Fruit fly (Drosophila melanogaster) whole organism, prepupa: ENCODE data around the gene Datp.

Experiments
- CG10631 ChIP-seq: fragments of 200-800 bp; sonication (Bioruptor generic); optimal IDR thresholded peaks from 2 replicates; lab custom pipeline; 2016; ENCODE audit warnings: missing biosample characterization, missing genetic modification characterization
- CG11762 ChIP-seq: fragments of 200-800 bp; sonication (Bioruptor generic); optimal IDR thresholded peaks from 3 replicates; lab custom pipeline; 2016; ENCODE audit warnings: missing biosample characterization, missing genetic modification characterization; ENCODE audit not compliant: insufficient read depth
- CG3032 ChIP-seq: fragments of 200-800 bp; optimal IDR thresholded peaks from 2 replicates; lab custom pipeline; 2019; ENCODE audit warnings: missing biosample characterization, mild to moderate bottlenecking, missing genetic modification characterization, moderate library complexity
- CG32006 ChIP-seq: fragments of 200-800 bp; sonication (Bioruptor generic); optimal IDR thresholded peaks from 3 replicates; lab custom pipeline; 2017; ENCODE audit warnings: missing biosample characterization, mild to moderate bottlenecking, missing genetic modification characterization
- CG3919 ChIP-seq: fragments of 200-800 bp; sonication (Bioruptor generic); optimal IDR thresholded peaks from 3 replicates; lab custom pipeline; 2016; ENCODE audit warnings: missing biosample characterization, missing genetic modification characterization
- CG6808 ChIP-seq: fragments of 200-800 bp; sonication (Bioruptor generic); optimal IDR thresholded peaks from 3 replicates; lab custom pipeline; 2017; ENCODE audit warnings: missing biosample characterization, missing genetic modification characterization, mild to moderate bottlenecking, moderate library complexity, missing genetic modification reagents
- Hr39 ChIP-seq: fragments of 200-800 bp; sonication (Bioruptor generic); optimal IDR thresholded peaks from 2 replicates; lab custom pipeline; 2016; ENCODE audit warnings: missing biosample characterization, missing genetic modification characterization
- achi ChIP-seq: fragments of 200-800 bp; sonication (Bioruptor generic); optimal IDR thresholded peaks from 3 replicates; lab custom pipeline; 2016; ENCODE audit warnings: missing biosample characterization, missing genetic modification characterization
- spab ChIP-seq: fragments of 200-800 bp; sonication (Bioruptor generic); optimal IDR thresholded peaks from 2 replicates; lab custom pipeline; 2017; ENCODE audit warnings: missing biosample characterization, mild to moderate bottlenecking, missing genetic modification characterization, missing genetic modification reagents

DNA sequence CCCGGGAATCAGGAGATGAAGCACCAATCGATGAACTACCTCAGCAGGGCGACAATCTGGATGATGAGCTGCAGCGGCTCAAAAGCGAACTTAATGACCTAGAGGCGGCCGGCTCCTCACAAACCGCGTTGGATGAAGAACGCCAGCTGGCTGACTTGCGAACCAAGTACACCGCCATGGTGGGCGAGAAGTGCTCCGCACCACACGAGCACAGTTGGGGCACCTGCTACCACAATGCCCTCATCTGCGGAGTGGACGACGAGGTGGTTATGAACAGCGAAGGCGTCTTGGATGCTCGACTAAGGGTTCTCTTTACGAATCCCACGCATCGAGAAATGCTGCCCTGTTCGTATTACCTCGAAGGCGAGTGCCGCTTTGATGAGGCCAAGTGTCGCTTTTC lies 16.1 kb upstream of the Datp start:
- no peak for TF ChIP-seq CG32006 (GFP tag; lab: Kevin White, UChicago)
- TF ChIP-seq CG3919 (GFP tag; lab: Kevin White, UChicago): no peak
- no peak for TF ChIP-seq CG10631 (GFP tag; lab: Kevin White, UChicago)
- no peak for TF ChIP-seq Hr39
- TF ChIP-seq CG11762 (GFP tag; lab: Kevin White, UChicago): no peak
- TF ChIP-seq spab (GFP tag; lab: Kevin White, UChicago): no peak
- TF ChIP-seq achi: no peak
- TF ChIP-seq CG6808: no peak
- no peak for TF ChIP-seq CG3032 (tag; lab: Kevin White, UChicago)
